Worm (Caenorhabditis elegans) whole organism, late embryonic: ENCODE results near the gene natc-2.

Source experiments
- C08G9.2 ChIP-seq: sonication (generic microtip); optimal IDR thresholded peaks from 2 replicates; lab custom pipeline; 2016; ENCODE audit warnings: mild to moderate bottlenecking, missing genetic modification characterization, moderate library complexity, missing compliant biosample characterization
- F13H6.1 ChIP-seq: sonication (generic microtip); optimal IDR thresholded peaks from 2 replicates; lab custom pipeline; 2016; ENCODE audit warnings: missing genetic modification characterization, missing compliant biosample characterization
- ama-1 ChIP-seq: fragments of 150-350 bp; optimal IDR thresholded peaks from 2 replicates; lab custom pipeline; 2014
- dmd-4 ChIP-seq: sonication (generic microtip); optimal IDR thresholded peaks from 2 replicates; lab custom pipeline; 2016; ENCODE audit warnings: borderline replicate concordance, missing genetic modification characterization, missing compliant biosample characterization
- elt-2 ChIP-seq: sonication (generic microtip); optimal IDR thresholded peaks from 2 replicates; lab custom pipeline; 2016; ENCODE audit warnings: missing genetic modification reagents, missing genetic modification characterization, missing compliant biosample characterization
- eyg-1 ChIP-seq: sonication (generic microtip); optimal IDR thresholded peaks from 2 replicates; lab custom pipeline; 2016; ENCODE audit warnings: missing genotype, missing genetic modification characterization, missing compliant biosample characterization
- fkh-6 ChIP-seq: sonication (generic microtip); optimal IDR thresholded peaks from 2 replicates; lab custom pipeline; 2016; ENCODE audit warnings: missing genetic modification characterization, missing compliant biosample characterization
- hlh-15 ChIP-seq: sonication (generic microtip); optimal IDR thresholded peaks from 2 replicates; lab custom pipeline; 2016; ENCODE audit warnings: missing genetic modification characterization, missing compliant biosample characterization
- hlh-8 ChIP-seq: sonication (generic microtip); optimal IDR thresholded peaks from 2 replicates; lab custom pipeline; 2016; ENCODE audit warnings: missing genotype, missing genetic modification characterization, missing compliant biosample characterization
- nhr-11 ChIP-seq: fragments of 150-350 bp; optimal IDR thresholded peaks from 2 replicates; lab custom pipeline; 2014; ENCODE audit warnings: missing biosample characterization, missing genetic modification characterization
- pha-2 ChIP-seq: sonication (generic microtip); optimal IDR thresholded peaks from 2 replicates; lab custom pipeline; 2017; ENCODE audit warnings: mild to moderate bottlenecking, missing genetic modification characterization, missing compliant biosample characterization
- pha-4 ChIP-seq: fragments of 150-350 bp; optimal IDR thresholded peaks from 2 replicates; lab custom pipeline; 2018; ENCODE audit warnings: missing biosample characterization, missing genetic modification reagents, missing genetic modification characterization
- unc-55 ChIP-seq: sonication (generic microtip); optimal IDR thresholded peaks from 2 replicates; lab custom pipeline; 2017; ENCODE audit warnings: missing biosample characterization, missing genetic modification reagents, missing genetic modification characterization
- unc-86 ChIP-seq: sonication (generic microtip); optimal IDR thresholded peaks from 2 replicates; lab custom pipeline; 2016; ENCODE audit warnings: missing genetic modification characterization, missing compliant biosample characterization

ce11 chrV:5314104-5314503, 40.2 kb downstream of the natc-2 start, which contains the start of gene C10G8.2:
- TF ChIP-seq dmd-4 (no peak), nhr-11 (no peak), ama-1 (lab: Kevin White, UChicago) (no peak), fkh-6 (tag; lab: Kevin White, UChicago) (no peak), unc-86 (tag; lab: Kevin White, UChicago) (no peak), pha-2 (tag; lab: Kevin White, UChicago) (no peak), hlh-15 (tag; lab: Kevin White, UChicago) (no peak), elt-2 (tag; lab: Kevin White, UChicago) (no peak), pha-4 (tag; lab: Kevin White, UChicago) (no peak), eyg-1 (tag; lab: Kevin White, UChicago) (no peak), hlh-8 (tag; lab: Kevin White, UChicago) (no peak), F13H6.1 (no peak), C08G9.2 (tag; lab: Kevin White, UChicago) (no peak), unc-55 (no peak)
